Worm (Caenorhabditis elegans) whole organism, L3 larva: ENCODE results near the gene F54H5.3.

Source experiments
- R02D3.7 ChIP-seq: fragments of 150-350 bp; optimal IDR thresholded peaks from 2 replicates; lab custom pipeline; 2014; ENCODE audit warnings: missing biosample characterization, missing genetic modification characterization
- ZK546.5 ChIP-seq: sonication (generic microtip); optimal IDR thresholded peaks from 2 replicates; lab custom pipeline; 2017; ENCODE audit warnings: missing biosample characterization, missing genetic modification characterization
- aly-2 ChIP-seq: fragments of 150-350 bp; optimal IDR thresholded peaks from 2 replicates; lab custom pipeline; 2014; ENCODE audit warnings: missing biosample characterization, missing genetic modification characterization
- ama-1 ChIP-seq: fragments of 150-350 bp; optimal IDR thresholded peaks from 2 replicates; lab custom pipeline; 2018
- ceh-16 ChIP-seq: sonication (generic microtip); optimal IDR thresholded peaks from 2 replicates; lab custom pipeline; 2017; ENCODE audit warnings: missing biosample characterization, missing genetic modification characterization
- ceh-28 ChIP-seq: fragments of 150-350 bp; optimal IDR thresholded peaks from 2 replicates; lab custom pipeline; 2014; ENCODE audit warnings: missing biosample characterization, missing genetic modification reagents, missing genetic modification characterization
- ceh-82 ChIP-seq: fragments of 150-350 bp; optimal IDR thresholded peaks from 2 replicates; lab custom pipeline; 2014; ENCODE audit warnings: missing biosample characterization, missing genetic modification characterization
- ceh-9 ChIP-seq: sonication (generic microtip); optimal IDR thresholded peaks from 2 replicates; lab custom pipeline; 2018; ENCODE audit warnings: missing biosample characterization, missing genetic modification characterization
- daf-12 ChIP-seq: fragments of 150-350 bp; optimal IDR thresholded peaks from 2 replicates; lab custom pipeline; 2014; ENCODE audit warnings: missing biosample characterization, missing genetic modification reagents, missing genetic modification characterization
- egl-27 ChIP-seq: sonication (generic microtip); optimal IDR thresholded peaks from 4 replicates; lab custom pipeline; 2017; ENCODE audit warnings: missing biosample characterization, missing genetic modification reagents, missing genetic modification characterization
- egl-5 ChIP-seq: fragments of 150-350 bp; optimal IDR thresholded peaks from 2 replicates; lab custom pipeline; 2017; ENCODE audit warnings: missing biosample characterization, missing genetic modification reagents, missing genetic modification characterization, inconsistent platforms
- elt-1 ChIP-seq: fragments of 150-350 bp; optimal IDR thresholded peaks from 2 replicates; lab custom pipeline; 2014; ENCODE audit warnings: missing biosample characterization, missing genetic modification characterization
- elt-2 ChIP-seq: sonication (generic microtip); optimal IDR thresholded peaks from 2 replicates; lab custom pipeline; 2016; ENCODE audit warnings: missing genetic modification reagents, mild to moderate bottlenecking, missing genetic modification characterization, missing compliant biosample characterization
- elt-3 ChIP-seq, 3 experiments: fragments of 150-350 bp in 1 of 3; sonication (generic microtip) in 2 of 3; optimal IDR thresholded peaks; 2 replicates in 2 of 3; 4 replicates in 1 of 3; lab custom pipeline; 2014 to 2017; ENCODE audit warnings: missing biosample characterization in 3 of 3, missing genetic modification characterization in 3 of 3
- eor-1 ChIP-seq, 2 experiments: fragments of 150-350 bp; optimal IDR thresholded peaks; 2 replicates each; lab custom pipeline; 2014 to 2018; ENCODE audit warnings: missing biosample characterization in 2 of 2, missing genetic modification characterization in 2 of 2
- fos-1 ChIP-seq: fragments of 150-350 bp; optimal IDR thresholded peaks from 2 replicates; lab custom pipeline; 2014; ENCODE audit warnings: missing biosample characterization, missing genetic modification characterization
- hmg-11 ChIP-seq: sonication (generic microtip); optimal IDR thresholded peaks from 2 replicates; lab custom pipeline; 2016; ENCODE audit warnings: missing genetic modification characterization, missing compliant biosample characterization
- jun-1 ChIP-seq: fragments of 150-350 bp; optimal IDR thresholded peaks from 2 replicates; lab custom pipeline; 2014; ENCODE audit warnings: missing biosample characterization, missing genetic modification reagents, missing genetic modification characterization
- lin-15B ChIP-seq: fragments of 150-350 bp; optimal IDR thresholded peaks from 2 replicates; lab custom pipeline; 2014; ENCODE audit warnings: missing biosample characterization, missing genetic modification characterization
- lin-39 ChIP-seq: fragments of 150-350 bp; optimal IDR thresholded peaks from 2 replicates; lab custom pipeline; 2018; ENCODE audit warnings: missing biosample characterization, missing genetic modification reagents, missing genetic modification characterization
- mml-1 ChIP-seq: fragments of 150-350 bp; sonication (generic microtip); optimal IDR thresholded peaks from 3 replicates; lab custom pipeline; 2014; ENCODE audit warnings: missing biosample characterization, missing genetic modification characterization
- nfya-1 ChIP-seq: sonication (generic microtip); optimal IDR thresholded peaks from 2 replicates; lab custom pipeline; 2017; ENCODE audit warnings: missing genetic modification characterization, mild to moderate bottlenecking, missing compliant biosample characterization, antibody characterized with exemption, moderate library complexity; ENCODE audit not compliant: insufficient read depth
- nhr-12 ChIP-seq: fragments of 150-350 bp; optimal IDR thresholded peaks from 2 replicates; lab custom pipeline; 2014; ENCODE audit warnings: missing biosample characterization, missing genetic modification characterization
- nhr-23 ChIP-seq: fragments of 150-350 bp; optimal IDR thresholded peaks from 2 replicates; lab custom pipeline; 2014; ENCODE audit warnings: missing biosample characterization, missing genetic modification reagents, missing genetic modification characterization
- nhr-237 ChIP-seq: fragments of 150-350 bp; optimal IDR thresholded peaks from 2 replicates; lab custom pipeline; 2014; ENCODE audit warnings: missing biosample characterization, missing genetic modification characterization
- nhr-28 ChIP-seq: fragments of 150-350 bp; optimal IDR thresholded peaks from 2 replicates; lab custom pipeline; 2014; ENCODE audit warnings: missing biosample characterization, missing genetic modification characterization
- nhr-67 ChIP-seq: fragments of 150-350 bp; optimal IDR thresholded peaks from 2 replicates; lab custom pipeline; 2014; ENCODE audit warnings: missing biosample characterization, missing genetic modification characterization
- nhr-76 ChIP-seq: fragments of 150-350 bp; sonication (generic microtip); optimal IDR thresholded peaks from 5 replicates; lab custom pipeline; 2014; ENCODE audit warnings: missing biosample characterization, missing genetic modification characterization
- pha-4 ChIP-seq: fragments of 150-350 bp; optimal IDR thresholded peaks from 2 replicates; lab custom pipeline; 2014; ENCODE audit warnings: missing biosample characterization, missing genetic modification reagents, missing genetic modification characterization
- pqm-1 ChIP-seq: fragments of 150-350 bp; optimal IDR thresholded peaks from 2 replicates; lab custom pipeline; 2017; ENCODE audit warnings: missing biosample characterization, missing genetic modification characterization, inconsistent platforms
- sea-2 ChIP-seq: fragments of 150-350 bp; sonication (generic microtip); optimal IDR thresholded peaks from 4 replicates; lab custom pipeline; 2014; ENCODE audit warnings: missing biosample characterization, missing genetic modification reagents, missing genetic modification characterization
- skn-1 ChIP-seq: fragments of 150-350 bp; optimal IDR thresholded peaks from 2 replicates; lab custom pipeline; 2014; ENCODE audit warnings: missing biosample characterization, missing genetic modification characterization
- snpc-4 ChIP-seq: fragments of 150-350 bp; optimal IDR thresholded peaks from 2 replicates; lab custom pipeline; 2014; ENCODE audit warnings: missing biosample characterization, missing genetic modification characterization
- unc-39 ChIP-seq: sonication (generic microtip); optimal IDR thresholded peaks from 4 replicates; lab custom pipeline; 2017; ENCODE audit warnings: missing biosample characterization, missing genetic modification characterization
- zag-1 ChIP-seq: fragments of 150-350 bp; optimal IDR thresholded peaks from 2 replicates; lab custom pipeline; 2014; ENCODE audit warnings: missing biosample characterization, missing genetic modification characterization
- ztf-11 ChIP-seq: fragments of 150-350 bp; optimal IDR thresholded peaks from 2 replicates; lab custom pipeline; 2014; ENCODE audit warnings: missing biosample characterization, missing genetic modification characterization

The F54H5.3 gene

DNA sequence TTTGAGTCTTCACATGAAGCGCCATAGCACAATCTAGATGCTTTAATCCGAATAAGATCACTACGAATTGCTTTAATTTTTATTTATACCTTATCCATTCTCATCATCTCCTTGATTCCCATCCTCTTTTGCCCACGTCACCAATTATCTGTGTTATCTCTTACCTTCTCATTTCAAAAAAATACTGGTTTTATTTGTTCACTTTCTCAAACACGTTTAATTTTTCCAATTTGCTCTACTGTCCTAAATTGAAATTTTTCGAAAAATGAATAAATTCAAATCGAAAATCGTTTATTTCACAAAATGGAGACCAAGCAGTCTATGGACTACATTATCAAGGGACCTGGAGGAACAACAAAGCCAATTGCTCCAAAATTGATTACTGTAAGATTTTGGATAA, at the start of gene F54H5.3:
TSS of gene F54H5.3 (plus strand) at position 301 of the 400 bp plus-strand sequence.
- TF ChIP-seq ama-1 (lab: Kevin White, UChicago) (no peak), ZK546.5 (tag; lab: Kevin White, UChicago) (no peak), nhr-28 (tag; lab: Kevin White, UChicago) (no peak), sea-2 (GFP tag; lab: Kevin White, UChicago) (no peak)
- TF ChIP-seq, all 47 proteins: peak for 0

- TF ChIP-seq ceh-16 (tag; lab: Kevin White, UChicago): no peak
- TF ChIP-seq nhr-12 (tag; lab: Kevin White, UChicago): no peak
- no peak for TF ChIP-seq eor-1 (tag; optimal IDR thresholded peaks at IDR 0.05; lab: Kevin White, UChicago)
- no peak for TF ChIP-seq mml-1 (tag; lab: Kevin White, UChicago)
- TF ChIP-seq nhr-237 (tag; lab: Kevin White, UChicago): no peak
- no peak for TF ChIP-seq egl-5 (tag; lab: Kevin White, UChicago)
- no peak for TF ChIP-seq sea-2 (GFP tag; lab: Kevin White, UChicago)
- TF ChIP-seq ceh-28: no peak
- TF ChIP-seq nhr-67 (tag; lab: Kevin White, UChicago): no peak
- no peak for TF ChIP-seq hmg-11 (tag; lab: Kevin White, UChicago)
- TF ChIP-seq daf-12 (tag; lab: Kevin White, UChicago): no peak
- no peak for TF ChIP-seq elt-2 (tag; lab: Kevin White, UChicago)
- no peak for TF ChIP-seq zag-1 (tag; lab: Kevin White, UChicago)
- TF ChIP-seq ceh-82 (tag; lab: Kevin White, UChicago): no peak
- no peak for TF ChIP-seq lin-15B (tag; lab: Kevin White, UChicago)
- no peak for TF ChIP-seq skn-1 (tag; lab: Kevin White, UChicago)
- no peak for TF ChIP-seq ama-1 (lab: Kevin White, UChicago)
- TF ChIP-seq elt-3 (tag; optimal IDR thresholded peaks at IDR 0.05; lab: Kevin White, UChicago): no peak
Observed at ce11 chrII:6573677-6574076, 48.3 kb upstream of the F54H5.3 start, which contains the start of gene sra-28. TSS of gene sra-28 (minus strand) at chrII:6573777.

DNA sequence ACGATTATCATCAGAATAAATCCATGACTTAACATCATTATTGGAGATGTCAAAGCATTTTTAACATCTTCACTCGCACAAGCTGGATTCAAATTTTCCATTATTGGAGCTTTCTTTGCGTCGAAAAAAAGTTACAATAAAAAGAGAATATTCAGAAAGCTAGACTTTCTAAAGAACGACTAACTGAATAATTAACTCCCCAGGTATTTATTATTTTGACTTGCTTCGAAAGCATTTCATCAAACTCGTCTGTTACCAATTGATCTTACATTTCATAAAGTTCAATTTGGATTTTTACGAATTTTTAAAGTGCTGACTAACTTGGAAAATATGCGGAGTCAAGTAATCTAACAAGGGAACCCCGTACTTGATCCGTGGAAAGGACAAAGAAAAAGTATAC, 46.3 kb upstream of the F54H5.3 start, which contains the start of gene sra-29:
TSS of gene sra-29 (minus strand) at position 101 of the 400 bp plus-strand sequence.
- TF ChIP-seq fos-1 (no peak), elt-1 (tag; lab: Kevin White, UChicago) (no peak)

DNA sequence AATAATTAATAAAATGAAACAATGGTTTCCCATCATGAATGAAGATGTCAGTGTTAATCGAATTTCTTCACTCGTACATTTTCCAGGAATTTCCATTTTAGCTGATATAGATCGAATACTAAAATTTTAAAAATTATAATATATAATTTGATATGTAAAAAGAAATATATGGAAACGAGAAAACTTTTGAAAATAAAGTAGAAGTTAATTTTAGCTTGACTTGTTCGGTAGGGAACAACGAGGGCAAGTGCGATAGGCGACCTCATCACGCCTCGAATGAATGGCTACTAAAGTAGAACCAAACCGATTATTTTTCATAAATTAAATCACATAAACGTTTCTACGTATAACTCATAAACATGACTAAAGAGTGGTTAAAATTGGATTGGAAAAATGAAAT, 43.6 kb upstream of the F54H5.3 start, which contains the start of gene sra-31:
TSS of gene sra-31 (minus strand) at position 101 of the 400 bp plus-strand sequence.
- TF ChIP-seq unc-39 (tag; lab: Kevin White, UChicago): no peak

DNA sequence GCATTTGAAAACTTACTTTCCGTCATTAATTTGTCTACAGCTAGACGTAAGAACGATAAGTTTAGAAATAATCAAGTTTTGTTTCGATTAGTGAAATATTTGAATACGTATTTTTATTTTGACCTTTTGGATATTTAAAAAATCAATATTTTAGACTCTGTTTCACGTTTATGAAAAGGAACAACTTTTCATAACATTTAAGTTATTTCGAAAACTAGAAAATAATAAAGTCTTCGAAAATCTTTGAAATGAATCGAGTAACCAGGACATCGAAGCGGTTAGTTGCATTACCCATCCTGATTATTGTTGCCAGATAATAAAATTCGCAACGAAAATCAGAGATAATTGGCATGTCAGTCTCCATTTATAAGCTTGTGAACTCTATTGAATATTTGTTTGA, 40.8 kb upstream of the F54H5.3 start, which contains the start of gene C56C10.6:
TSS of gene C56C10.6 (minus strand) at position 101 of the 400 bp plus-strand sequence.
- no peak for TF ChIP-seq lin-39 (tag; lab: Kevin White, UChicago)
- no peak for TF ChIP-seq nfya-1 (tag; lab: Kevin White, UChicago)
- TF ChIP-seq R02D3.7 (tag; lab: Kevin White, UChicago): no peak
- TF ChIP-seq sea-2 (GFP tag; lab: Kevin White, UChicago): no peak
- TF ChIP-seq egl-5 (tag; lab: Kevin White, UChicago): no peak
- TF ChIP-seq aly-2 (tag; lab: Kevin White, UChicago): no peak
- TF ChIP-seq egl-27: no peak
- no peak for TF ChIP-seq pqm-1 (tag; lab: Kevin White, UChicago)
- no peak for TF ChIP-seq nhr-67 (tag; lab: Kevin White, UChicago)
- no peak for TF ChIP-seq ZK546.5 (tag; lab: Kevin White, UChicago)
- TF ChIP-seq nhr-28 (tag; lab: Kevin White, UChicago): no peak
- TF ChIP-seq lin-15B (tag; lab: Kevin White, UChicago): no peak
- TF ChIP-seq elt-1 (tag; lab: Kevin White, UChicago): no peak
- TF ChIP-seq jun-1 (tag; lab: Kevin White, UChicago): no peak

DNA sequence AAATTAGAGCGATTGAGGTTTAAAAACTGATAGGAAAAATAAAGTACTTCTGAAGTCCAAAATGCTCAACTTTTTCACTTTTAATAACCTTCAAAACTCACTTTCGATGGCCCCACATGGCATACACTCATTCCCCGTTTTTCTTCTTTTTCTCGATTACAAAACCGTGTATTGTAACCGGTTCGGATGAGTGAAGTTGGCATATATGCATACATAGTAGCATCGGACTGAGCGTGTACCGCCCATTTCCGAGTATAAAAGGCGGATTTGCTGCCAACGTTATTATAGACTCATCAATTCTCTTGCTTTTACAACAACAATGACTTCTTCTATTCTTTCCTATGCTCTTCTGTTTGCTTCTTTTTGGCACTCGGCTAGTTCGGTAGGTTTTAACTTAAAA, 39.2 kb upstream of the F54H5.3 start, which contains the start of gene C56C10.4:
TSS of gene C56C10.4 (plus strand) at position 301 of the 400 bp plus-strand sequence.
- TF ChIP-seq sea-2 (GFP tag; lab: Kevin White, UChicago) (no peak), ZK546.5 (tag; lab: Kevin White, UChicago) (no peak), ceh-9 (tag; lab: Kevin White, UChicago) (no peak), ceh-28 (no peak), egl-27 (no peak), R02D3.7 (tag; lab: Kevin White, UChicago) (no peak), fos-1 (no peak), ztf-11 (no peak), snpc-4 (no peak), nhr-23 (tag; lab: Kevin White, UChicago) (no peak), pha-4 (tag; lab: Kevin White, UChicago) (no peak), nhr-76 (tag; lab: Kevin White, UChicago) (no peak), nfya-1 (tag; lab: Kevin White, UChicago) (no peak), eor-1 (tag; optimal IDR thresholded peaks at IDR 0.05; lab: Kevin White, UChicago) (no peak)
- TF ChIP-seq, all 47 proteins: peak for 0
